Fruit fly (Drosophila melanogaster) whole organism, embryonic: ENCODE measurements around the gene Traf4.

Source experiments
- Abd-B ChIP-seq: fragments of 200-800 bp; sonication (Bioruptor generic); optimal IDR thresholded peaks from 2 replicates; lab custom pipeline; 2018; ENCODE audit warnings: missing biosample characterization, mild to moderate bottlenecking, missing genetic modification characterization, moderate library complexity
- CG17361 ChIP-seq: fragments of 200-800 bp; sonication (Bioruptor generic); IDR thresholded peaks from 3 replicates; pipeline ENCODE4 v1.3.6; 2022; ENCODE audit warnings: missing biosample characterization, missing genetic modification characterization
- CG18619 ChIP-seq: fragments of 200-800 bp; sonication (Bioruptor generic); optimal IDR thresholded peaks from 3 replicates; lab custom pipeline; 2017; ENCODE audit warnings: missing biosample characterization, mild to moderate bottlenecking, missing genetic modification characterization
- CG6813 ChIP-seq: fragments of 200-800 bp; sonication (Bioruptor generic); optimal IDR thresholded peaks from 2 replicates; lab custom pipeline; 2017; ENCODE audit warnings: missing biosample characterization, missing genetic modification characterization, mild to moderate bottlenecking, moderate library complexity, missing genetic modification reagents
- CG6854 ChIP-seq: fragments of 200-800 bp; sonication (Bioruptor generic); optimal IDR thresholded peaks from 3 replicates; lab custom pipeline; 2017; ENCODE audit warnings: missing biosample characterization, mild to moderate bottlenecking, missing genetic modification characterization
- HLH54F ChIP-seq: fragments of 200-800 bp; sonication (Bioruptor generic); optimal IDR thresholded peaks from 3 replicates; lab custom pipeline; 2016; ENCODE audit warnings: missing biosample characterization, missing genetic modification characterization
- Mad ChIP-seq: fragments of 200-800 bp; sonication (Bioruptor generic); optimal IDR thresholded peaks from 2 replicates; lab custom pipeline; 2016; ENCODE audit warnings: missing biosample characterization, missing genetic modification characterization
- phol ChIP-seq: fragments of 200-800 bp; sonication (Bioruptor generic); optimal IDR thresholded peaks from 3 replicates; lab custom pipeline; 2018; ENCODE audit warnings: missing biosample characterization, mild to moderate bottlenecking, missing genetic modification characterization, moderate library complexity

- no peak for TF ChIP-seq CG6854 (GFP tag; lab: Kevin White, UChicago)
- TF ChIP-seq phol (tag; lab: Kevin White, UChicago), result no peak
- TF ChIP-seq Abd-B, result no peak
- no peak for TF ChIP-seq CG17361 (GFP tag; lab: Robert Waterston, UW)
- TF ChIP-seq CG18619 (GFP tag; lab: Kevin White, UChicago), result no peak
- no peak for TF ChIP-seq CG6813 (GFP tag; lab: Kevin White, UChicago)
- TF ChIP-seq HLH54F (GFP tag; lab: Kevin White, UChicago), result no peak
- no peak for TF ChIP-seq Mad (GFP tag; lab: Kevin White, UChicago)
These were observed 843 bp upstream of the Traf4 start for dm6 chr2L:4360882-4361281.
